Worm (Caenorhabditis elegans) whole organism, L1 larva: Measurements from ENCODE around the gene Y71H2AM.29.

Source experiments
- C04F5.9 ChIP-seq: sonication (generic microtip); optimal IDR thresholded peaks from 2 replicates; lab custom pipeline; 2016; ENCODE audit warnings: missing genetic modification characterization, missing compliant biosample characterization
- F16B12.6 ChIP-seq: fragments of 150-350 bp; optimal IDR thresholded peaks from 2 replicates; lab custom pipeline; 2014; ENCODE audit warnings: missing biosample characterization, missing genetic modification characterization
- ceh-82 ChIP-seq, 3 experiments: fragments of 150-350 bp in 1 of 3; sonication (generic microtip) in 2 of 3; optimal IDR thresholded peaks; 2 replicates each; lab custom pipeline; 2014 to 2017; ENCODE audit warnings: missing biosample characterization in 3 of 3, missing genetic modification characterization in 3 of 3
- ces-1 ChIP-seq: fragments of 150-350 bp; optimal IDR thresholded peaks from 2 replicates; lab custom pipeline; 2014; ENCODE audit warnings: missing biosample characterization, missing genetic modification reagents, missing genetic modification characterization
- dsc-1 ChIP-seq: sonication (generic microtip); optimal IDR thresholded peaks from 2 replicates; lab custom pipeline; 2016; ENCODE audit warnings: mild to moderate bottlenecking, missing genetic modification characterization, missing compliant biosample characterization
- efl-1 ChIP-seq, 4 experiments: fragments of 150-350 bp; optimal IDR thresholded peaks in 3 of 4; peaks in 1 of 4; 1 replicate in 1 of 4; 2 replicates in 3 of 4; lab custom pipeline; 2014; ENCODE audit warnings: missing biosample characterization in 2 of 4, missing genetic modification characterization in 2 of 4, missing genetic modification reagents in 2 of 4
- efl-3 ChIP-seq: fragments of 200-800 bp; sonication (Bioruptor generic); optimal IDR thresholded peaks from 2 replicates; lab custom pipeline; 2018; ENCODE audit warnings: mild to moderate bottlenecking, missing genetic modification characterization, missing compliant biosample characterization
- elt-2 ChIP-seq: sonication (generic microtip); optimal IDR thresholded peaks from 2 replicates; lab custom pipeline; 2016; ENCODE audit warnings: missing genetic modification characterization, mild to moderate bottlenecking, inconsistent platforms, missing compliant biosample characterization, missing genetic modification reagents
- fkh-4 ChIP-seq: sonication (generic microtip); optimal IDR thresholded peaks from 2 replicates; lab custom pipeline; 2016; ENCODE audit warnings: missing compliant biosample characterization, missing genetic modification characterization, borderline replicate concordance
- fkh-8 ChIP-seq: sonication (generic microtip); optimal IDR thresholded peaks from 2 replicates; lab custom pipeline; 2016; ENCODE audit warnings: mild to moderate bottlenecking, missing genetic modification characterization, missing compliant biosample characterization
- fos-1 ChIP-seq: fragments of 150-350 bp; optimal IDR thresholded peaks from 2 replicates; lab custom pipeline; 2014; ENCODE audit warnings: missing biosample characterization, missing genetic modification characterization
- grh-1 ChIP-seq: fragments of 200-800 bp; sonication (Bioruptor generic); IDR thresholded peaks from 2 replicates; pipeline ENCODE4 v1.3.6; 2022; ENCODE audit warnings: missing genetic modification reagents, missing genetic modification characterization, missing compliant biosample characterization
- hpl-2 ChIP-seq: fragments of 150-350 bp; optimal IDR thresholded peaks from 2 replicates; lab custom pipeline; 2014; ENCODE audit warnings: missing biosample characterization, missing genetic modification reagents, missing genetic modification characterization
- irx-1 ChIP-seq: sonication (generic microtip); optimal IDR thresholded peaks from 2 replicates; lab custom pipeline; 2016; ENCODE audit warnings: missing genetic modification characterization, missing compliant biosample characterization
- lin-13 ChIP-seq: fragments of 150-350 bp; optimal IDR thresholded peaks from 2 replicates; lab custom pipeline; 2014; ENCODE audit warnings: missing biosample characterization, missing genetic modification reagents, missing genetic modification characterization
- lin-14 ChIP-seq: fragments of 200-800 bp; sonication (Bioruptor generic); optimal IDR thresholded peaks from 2 replicates; lab custom pipeline; 2018; ENCODE audit warnings: mild to moderate bottlenecking, missing genetic modification characterization, moderate library complexity, missing compliant biosample characterization
- lin-15B ChIP-seq: fragments of 150-350 bp; sonication (generic microtip); optimal IDR thresholded peaks from 3 replicates; lab custom pipeline; 2014; ENCODE audit warnings: missing biosample characterization, missing genetic modification characterization
- lin-39 ChIP-seq: fragments of 150-350 bp; optimal IDR thresholded peaks from 2 replicates; lab custom pipeline; 2014; ENCODE audit warnings: missing biosample characterization, missing genetic modification reagents, missing genetic modification characterization
- lir-3 ChIP-seq: sonication (generic microtip); optimal IDR thresholded peaks from 2 replicates; lab custom pipeline; 2016; ENCODE audit warnings: mild to moderate bottlenecking, missing genetic modification characterization, moderate library complexity, missing compliant biosample characterization; ENCODE audit not compliant: poor library complexity
- lsy-2 ChIP-seq, 2 experiments: fragments of 150-350 bp; optimal IDR thresholded peaks; 2 replicates each; lab custom pipeline; 2014; ENCODE audit warnings: missing biosample characterization in 2 of 2, missing genetic modification characterization in 2 of 2
- mab-9 ChIP-seq: fragments of 200-800 bp; sonication (Bioruptor generic); IDR thresholded peaks from 2 replicates; pipeline ENCODE4 v1.3.6; 2022; ENCODE audit warnings: missing genetic modification reagents, missing genetic modification characterization, missing compliant biosample characterization
- mef-2 ChIP-seq: fragments of 150-350 bp; optimal IDR thresholded peaks from 2 replicates; lab custom pipeline; 2014; ENCODE audit warnings: missing biosample characterization, missing genetic modification characterization
- mep-1 ChIP-seq: fragments of 150-350 bp; optimal IDR thresholded peaks from 2 replicates; lab custom pipeline; 2014; ENCODE audit warnings: missing biosample characterization, missing genetic modification characterization
- nhr-19 ChIP-seq: fragments of 200-800 bp; sonication (Bioruptor generic); conservative IDR thresholded peaks from 2 replicates; pipeline ENCODE4 v1.3.6; 2022; ENCODE audit warnings: missing genetic modification characterization, missing compliant biosample characterization
- nhr-20 ChIP-seq: sonication (generic microtip); optimal IDR thresholded peaks from 2 replicates; lab custom pipeline; 2016; ENCODE audit warnings: mild to moderate bottlenecking, missing genetic modification characterization, missing compliant biosample characterization
- nhr-47 ChIP-seq: sonication (generic microtip); optimal IDR thresholded peaks from 2 replicates; lab custom pipeline; 2016; ENCODE audit warnings: mild to moderate bottlenecking, missing genetic modification characterization, moderate library complexity, missing compliant biosample characterization
- nhr-71 ChIP-seq: sonication (generic microtip); optimal IDR thresholded peaks from 2 replicates; lab custom pipeline; 2016; ENCODE audit warnings: mild to moderate bottlenecking, missing genetic modification characterization, moderate library complexity, missing compliant biosample characterization
- nhr-77 ChIP-seq: fragments of 150-350 bp; optimal IDR thresholded peaks from 2 replicates; lab custom pipeline; 2014; ENCODE audit warnings: missing biosample characterization, missing genetic modification characterization
- nhr-85 ChIP-seq: sonication (generic microtip); peaks from one replicate; lab custom pipeline; 2016; ENCODE audit warnings: missing genetic modification characterization, inconsistent platforms, missing compliant biosample characterization
- rnt-1 ChIP-seq: sonication (generic microtip); optimal IDR thresholded peaks from 2 replicates; lab custom pipeline; 2016; ENCODE audit warnings: mild to moderate bottlenecking, missing genetic modification characterization, moderate library complexity, missing compliant biosample characterization
- snu-23 ChIP-seq: sonication (generic microtip); optimal IDR thresholded peaks from 2 replicates; lab custom pipeline; 2016; ENCODE audit warnings: missing genetic modification characterization, missing compliant biosample characterization
- sptf-1 ChIP-seq: fragments of 150-350 bp; optimal IDR thresholded peaks from 2 replicates; lab custom pipeline; 2014; ENCODE audit warnings: missing biosample characterization, missing genetic modification characterization
- swsn-7 ChIP-seq: sonication (generic microtip); optimal IDR thresholded peaks from 2 replicates; lab custom pipeline; 2016; ENCODE audit warnings: missing genetic modification characterization, missing compliant biosample characterization
- tbx-2 ChIP-seq: sonication (generic microtip); optimal IDR thresholded peaks from 2 replicates; lab custom pipeline; 2016; ENCODE audit warnings: missing genetic modification characterization, missing compliant biosample characterization
- tlp-1 ChIP-seq: fragments of 150-350 bp; optimal IDR thresholded peaks from 2 replicates; lab custom pipeline; 2014; ENCODE audit warnings: missing biosample characterization, missing genetic modification characterization
- unc-62 ChIP-seq: fragments of 150-350 bp; optimal IDR thresholded peaks from 2 replicates; lab custom pipeline; 2014; ENCODE audit warnings: missing biosample characterization, missing genetic modification reagents, missing genetic modification characterization
- unc-86 ChIP-seq: sonication (generic microtip); optimal IDR thresholded peaks from 2 replicates; lab custom pipeline; 2016; ENCODE audit warnings: missing genetic modification characterization, missing compliant biosample characterization
- xbp-1 ChIP-seq: sonication (generic microtip); optimal IDR thresholded peaks from 2 replicates; lab custom pipeline; 2016; ENCODE audit warnings: missing genetic modification characterization, missing compliant biosample characterization
- zag-1 ChIP-seq: fragments of 150-350 bp; optimal IDR thresholded peaks from 2 replicates; lab custom pipeline; 2014; ENCODE audit warnings: missing biosample characterization, missing genetic modification characterization
- ztf-4 ChIP-seq: fragments of 150-350 bp; optimal IDR thresholded peaks from 2 replicates; lab custom pipeline; 2014; ENCODE audit warnings: missing biosample characterization, missing genetic modification characterization

Gene Y71H2AM.29

ce11 chrIII:2879703-2880102, 47.1 kb downstream of the Y71H2AM.29 start:
- TF ChIP-seq nhr-85 (tag; lab: Kevin White, UChicago) (no peak), lin-15B (tag; lab: Kevin White, UChicago) (no peak), fkh-4 (tag; lab: Kevin White, UChicago) (no peak), nhr-77 (tag; lab: Kevin White, UChicago) (no peak), irx-1 (tag; lab: Kevin White, UChicago) (no peak), F16B12.6 (tag; lab: Kevin White, UChicago) (no peak), lin-13 (GFP tag; lab: Kevin White, UChicago) (no peak), mab-9 (GFP tag; lab: Robert Waterston, UW) (no peak), dsc-1 (tag; lab: Kevin White, UChicago) (no peak), nhr-20 (tag; lab: Kevin White, UChicago) (no peak), grh-1 (no peak), unc-62 (GFP tag; lab: Kevin White, UChicago) (no peak), zag-1 (no peak), tbx-2 (tag; lab: Kevin White, UChicago) (no peak), ztf-4 (tag; lab: Kevin White, UChicago) (no peak), ces-1 (no peak), sptf-1 (no peak), fkh-8 (tag; lab: Kevin White, UChicago) (no peak), lin-39 (tag; lab: Kevin White, UChicago) (no peak)
- TF ChIP-seq, all 84 proteins: peak for 0

DNA sequence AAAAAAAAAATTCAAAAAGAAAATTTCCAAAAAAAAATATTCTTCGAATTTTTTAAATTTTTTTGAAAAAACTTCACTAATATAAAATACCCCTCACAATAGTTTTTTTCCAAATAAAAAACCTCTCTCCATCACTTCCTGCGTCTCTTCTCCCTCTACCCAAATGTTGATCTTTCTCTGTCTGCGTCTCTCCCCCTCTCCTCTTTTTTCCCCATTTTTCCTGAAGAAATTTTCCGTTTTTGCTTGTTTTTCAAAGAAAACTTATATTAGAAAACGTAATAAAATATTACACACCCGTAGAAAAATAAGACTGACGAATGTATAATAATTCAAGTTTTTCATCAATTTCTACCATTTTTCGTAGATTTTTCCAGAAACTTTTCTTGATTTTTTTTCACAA, 48.5 kb downstream of the Y71H2AM.29 start:
- TF ChIP-seq irx-1 (tag; lab: Kevin White, UChicago) (peak; percentile 24), nhr-85 (tag; lab: Kevin White, UChicago) (peak; percentile 7), snu-23 (GFP tag; lab: Kevin White, UChicago) (peak; percentile 32), fos-1 (tag; lab: Kevin White, UChicago) (no peak), mef-2 (no peak), nhr-71 (peak; percentile 61), rnt-1 (tag; lab: Kevin White, UChicago) (peak; percentile 13), lin-14 (GFP tag; lab: Kevin White, UChicago) (peak; percentile 28), ceh-82 (tag; optimal IDR thresholded peaks at IDR 0.05; lab: Kevin White, UChicago) (no peak), mep-1 (tag; lab: Kevin White, UChicago) (no peak), efl-3 (GFP tag; lab: Kevin White, UChicago) (no peak), nhr-20 (tag; lab: Kevin White, UChicago) (peak; percentile 26), lsy-2 (tag; optimal IDR thresholded peaks at IDR 0.05; lab: Kevin White, UChicago) (peak in 1 of 2 experiments; percentile 37), xbp-1 (tag; lab: Kevin White, UChicago) (peak; percentile 7), hpl-2 (no peak), elt-2 (tag; lab: Kevin White, UChicago) (no peak), lir-3 (tag; lab: Kevin White, UChicago) (no peak), C04F5.9 (tag; lab: Kevin White, UChicago) (no peak), sptf-1 (no peak), dsc-1 (tag; lab: Kevin White, UChicago) (peak; percentile 66), nhr-47 (tag; lab: Kevin White, UChicago) (peak; percentile 38), tlp-1 (tag; lab: Kevin White, UChicago) (no peak), F16B12.6 (tag; lab: Kevin White, UChicago) (no peak), nhr-77 (tag; lab: Kevin White, UChicago) (no peak), swsn-7 (tag; lab: Kevin White, UChicago) (peak; percentile 25), efl-1 (optimal IDR thresholded peaks at IDR 0.05; lab: Kevin White, UChicago) (peak; percentile 11 to 31), efl-1 (GFP tag; optimal IDR thresholded peaks at IDR 0.05 in 1 of 2; lab: Kevin White, UChicago) (peak in 1 of 2 experiments; percentile 33), nhr-19 (GFP tag; lab: Robert Waterston, UW) (no peak), unc-86 (tag; lab: Kevin White, UChicago) (no peak)
